Worm (Caenorhabditis elegans) whole organism, midembryonic: ENCODE results near the gene sca-1.

Experiments
- T22C8.4 ChIP-seq: fragments of 200-800 bp; sonication (Bioruptor generic); IDR thresholded peaks from 2 replicates; pipeline ENCODE4 v1.3.6; 2022; ENCODE audit warnings: missing genetic modification characterization, missing compliant biosample characterization
- cog-1 ChIP-seq: sonication (generic microtip); optimal IDR thresholded peaks from 2 replicates; lab custom pipeline; 2016; ENCODE audit warnings: missing genetic modification characterization, missing compliant biosample characterization
- flt-1 ChIP-seq: fragments of 200-800 bp; sonication (Bioruptor generic); IDR thresholded peaks from 2 replicates; pipeline ENCODE4 v1.3.6; 2022; ENCODE audit warnings: missing genetic modification characterization, missing compliant biosample characterization
- klf-2 ChIP-seq: fragments of 200-800 bp; sonication (Bioruptor generic); conservative IDR thresholded peaks from 2 replicates; pipeline ENCODE4 v1.3.6; 2022; ENCODE audit warnings: missing genetic modification reagents, missing genetic modification characterization, missing compliant biosample characterization
- med-1 ChIP-seq: sonication (generic microtip); optimal IDR thresholded peaks from 2 replicates; lab custom pipeline; 2017; ENCODE audit warnings: missing genetic modification characterization, mild to moderate bottlenecking, missing compliant biosample characterization, antibody characterized with exemption, missing genetic modification reagents; ENCODE audit not compliant: insufficient read depth
- ref-1 ChIP-seq: fragments of 200-800 bp; sonication (Bioruptor generic); conservative IDR thresholded peaks from 2 replicates; pipeline ENCODE4 v1.3.6; 2022; ENCODE audit warnings: missing genetic modification reagents, missing genetic modification characterization, missing compliant biosample characterization
- tab-1 ChIP-seq: fragments of 200-800 bp; sonication (Bioruptor generic); IDR thresholded peaks from 2 replicates; pipeline ENCODE4 v1.3.6; 2022; ENCODE audit warnings: missing genetic modification characterization, missing compliant biosample characterization
- ztf-23 ChIP-seq: fragments of 200-800 bp; sonication (Bioruptor generic); IDR thresholded peaks from 2 replicates; pipeline ENCODE4 v1.3.6; 2022; ENCODE audit warnings: missing genetic modification reagents, missing genetic modification characterization, missing compliant biosample characterization
- ztf-29 ChIP-seq: fragments of 200-800 bp; sonication (Bioruptor generic); IDR thresholded peaks from 2 replicates; pipeline ENCODE4 v1.3.6; 2022; ENCODE audit warnings: missing genetic modification reagents, missing genetic modification characterization, missing compliant biosample characterization

DNA sequence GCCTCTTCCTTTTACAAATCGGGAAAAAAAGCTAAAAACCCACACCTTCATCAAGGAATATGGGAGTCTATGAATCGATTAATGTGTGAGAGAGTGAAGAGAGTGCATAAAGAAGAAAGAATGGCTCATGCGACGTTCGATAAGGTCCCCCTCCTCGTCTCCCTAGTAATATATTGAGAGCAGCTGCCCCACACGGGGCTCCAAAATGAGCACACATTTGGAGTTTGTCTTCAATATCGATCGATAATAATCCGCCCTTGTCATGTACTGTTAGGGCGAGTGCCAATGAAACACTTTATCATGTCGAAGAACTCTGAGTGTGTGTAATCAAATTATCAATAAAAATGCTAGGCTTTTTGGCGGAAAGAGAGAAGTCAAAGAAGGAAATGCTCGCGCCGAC lies 2.6 kb upstream of the sca-1 start:
- TF ChIP-seq klf-2 (GFP tag; lab: Robert Waterston, UW) = no peak
- TF ChIP-seq ref-1 (GFP tag; lab: Robert Waterston, UW) = no peak
- TF ChIP-seq ztf-23 (GFP tag; lab: Robert Waterston, UW) = no peak
- peak; percentile 47; the same call in 1 of the 2 replicates for TF ChIP-seq T22C8.4 (GFP tag; lab: Robert Waterston, UW)
- TF ChIP-seq flt-1 (GFP tag; lab: Robert Waterston, UW) = no peak
- no peak for TF ChIP-seq cog-1 (tag; lab: Kevin White, UChicago)
- no peak for TF ChIP-seq ztf-29
- no peak for TF ChIP-seq med-1
- no peak for TF ChIP-seq tab-1 (GFP tag; lab: Robert Waterston, UW)
